Fruit fly (Drosophila melanogaster) S2 (cell line): ENCODE measurements around the gene emei.

Source experiments
- CG8478 ChIP-seq: fragments of >200 bp; optimal IDR thresholded peaks from 2 replicates; lab custom pipeline; 2018
- CTCF ChIP-seq, 2 experiments: fragments of >200 bp; optimal IDR thresholded peaks; 2 replicates each; lab custom pipeline; 2018

emei gene

dm6 chr3L:11136349-11136748 lies 26.9 kb downstream of the emei start:
- TF ChIP-seq CTCF (optimal IDR thresholded peaks at IDR 0.05; lab: Kevin White, UChicago) (no peak), CG8478 (no peak)

DNA sequence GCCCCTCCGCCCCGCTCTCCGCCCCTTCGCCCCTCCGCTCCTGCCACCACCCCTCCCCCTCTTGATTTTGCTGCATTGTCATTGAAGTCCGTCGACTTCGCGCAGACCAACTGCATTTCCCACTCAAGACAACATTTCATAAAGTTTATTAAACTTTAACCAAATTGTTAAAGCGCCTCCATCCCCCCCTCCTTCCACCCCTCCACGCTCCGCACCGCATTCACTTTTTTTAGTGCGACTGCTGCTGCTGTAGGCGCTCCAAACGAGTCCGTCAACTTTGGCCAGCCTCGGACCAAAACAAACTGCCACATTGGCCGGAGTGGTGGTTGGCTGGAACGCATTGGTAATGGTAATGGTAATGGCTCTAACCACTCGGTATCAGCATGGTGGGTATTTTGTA lies 29.4 kb downstream of the emei start:
- TF ChIP-seq CG8478: no peak
- TF ChIP-seq CTCF (optimal IDR thresholded peaks at IDR 0.05; lab: Kevin White, UChicago): no peak

DNA sequence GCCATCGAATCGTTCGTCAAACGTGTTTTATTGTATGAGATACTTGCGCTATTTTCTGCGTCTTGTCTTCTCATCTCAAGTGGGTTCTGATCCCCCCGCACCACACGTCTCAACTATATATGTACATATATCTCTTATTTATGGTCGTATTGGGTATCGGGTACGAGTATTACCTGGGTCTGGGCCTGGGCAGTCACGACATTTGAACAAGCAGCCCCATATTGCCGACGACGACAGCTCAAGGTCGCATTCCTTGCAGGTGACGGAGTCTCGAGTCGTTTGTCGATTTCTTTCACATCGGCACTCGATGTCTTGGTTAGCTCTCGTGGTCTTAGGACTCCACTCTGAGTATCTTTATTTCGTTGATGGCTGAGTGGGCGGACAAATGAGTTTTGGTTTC lies 35.6 kb downstream of the emei start:
- TF ChIP-seq CTCF (optimal IDR thresholded peaks at IDR 0.05; lab: Kevin White, UChicago) (no peak), CG8478 (no peak)

DNA sequence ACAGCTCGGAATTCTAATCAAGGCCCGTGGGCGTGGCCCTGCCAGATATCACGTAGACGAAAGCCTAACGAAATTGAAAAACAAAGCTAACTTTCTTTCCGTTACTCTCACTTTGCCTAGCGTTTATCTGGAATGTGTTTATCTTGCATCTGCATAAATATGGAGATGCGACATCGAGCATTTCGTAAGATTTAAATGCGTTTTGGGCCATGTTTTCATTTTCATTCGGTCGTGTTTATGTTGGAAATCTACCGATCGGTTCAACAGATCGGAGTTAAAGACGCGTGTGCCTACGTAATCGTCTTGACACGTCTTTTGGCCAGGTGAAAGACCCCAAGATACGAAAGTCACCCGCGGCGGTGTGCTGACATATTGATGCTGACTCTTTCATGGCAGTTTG lies 38.2 kb downstream of the emei start:
- TF ChIP-seq CTCF (optimal IDR thresholded peaks at IDR 0.05; lab: Kevin White, UChicago): no peak
- TF ChIP-seq CG8478: no peak

dm6 chr3L:11148478-11149251 lies 39.2 kb downstream of the emei start:
- no peak for TF ChIP-seq CG8478
- TF ChIP-seq CTCF (optimal IDR thresholded peaks at IDR 0.05; lab: Kevin White, UChicago): no peak

DNA sequence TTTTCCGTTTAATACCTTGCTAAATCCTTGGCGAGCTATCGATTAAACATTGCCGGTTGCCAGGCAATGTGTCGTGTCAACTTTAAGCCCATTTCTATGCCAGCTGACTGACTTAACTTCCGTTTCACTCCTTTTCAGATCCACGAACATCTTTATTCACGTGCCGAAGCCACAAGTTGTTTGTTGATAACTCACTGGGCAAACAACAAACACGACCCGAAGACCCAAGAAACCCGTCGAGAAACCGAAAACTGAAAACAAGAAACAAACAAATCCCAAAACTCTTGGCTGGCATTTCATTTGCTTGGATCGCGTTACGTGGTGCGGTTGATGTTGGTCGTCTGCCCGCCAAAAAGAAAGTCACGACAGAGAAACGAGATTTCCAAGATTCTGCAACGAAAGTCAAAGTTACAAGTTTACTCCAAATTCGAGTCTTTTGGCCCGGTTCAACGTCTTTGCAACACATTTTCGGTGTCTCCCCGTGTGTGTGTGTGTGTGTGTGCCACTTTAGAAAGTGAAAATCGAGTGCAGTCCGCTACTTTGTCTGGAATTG lies 41.3 kb downstream of the emei start, which contains the start of gene CG6216:
TSS of gene CG6216 (minus strand) at position 51 of the 553 bp plus-strand sequence.
- TF ChIP-seq CTCF (optimal IDR thresholded peaks at IDR 0.05; lab: Kevin White, UChicago) (no peak), CG8478 (no peak)

dm6 chr3L:11155380-11155779 lies 45.9 kb downstream of the emei start:
- no peak for TF ChIP-seq CTCF (optimal IDR thresholded peaks at IDR 0.05; lab: Kevin White, UChicago)
- no peak for TF ChIP-seq CG8478
